Fruit fly (Drosophila melanogaster) whole organism, embryonic: ENCODE data around the gene Src64B.
A peak's percentile ranks its signal among the peaks of the same experiment; 100 is the strongest.

Source experiments
- Asciz ChIP-seq: fragments of 200-800 bp; sonication (Bioruptor generic); optimal IDR thresholded peaks from 2 replicates; lab custom pipeline; 2017; ENCODE audit warnings: missing biosample characterization, mild to moderate bottlenecking, missing genetic modification characterization, missing genetic modification reagents
- CG10147 ChIP-seq: fragments of 200-800 bp; sonication (Bioruptor generic); optimal IDR thresholded peaks from 2 replicates; lab custom pipeline; 2019; ENCODE audit warnings: missing biosample characterization, mild to moderate bottlenecking, missing genetic modification characterization, moderate library complexity
- CG10979 ChIP-seq: fragments of 200-800 bp; sonication (Bioruptor generic); optimal IDR thresholded peaks from 2 replicates; lab custom pipeline; 2018; ENCODE audit warnings: missing biosample characterization, mild to moderate bottlenecking, missing genetic modification characterization, moderate library complexity
- CG12236 ChIP-seq: fragments of 200-800 bp; sonication (Bioruptor generic); optimal IDR thresholded peaks from 2 replicates; lab custom pipeline; 2016; ENCODE audit warnings: missing biosample characterization, missing genetic modification characterization
- CG14860 ChIP-seq: fragments of 200-800 bp; sonication (Bioruptor generic); IDR thresholded peaks from 3 replicates; pipeline ENCODE4 v1.3.6; 2022; ENCODE audit warnings: missing biosample characterization, missing genetic modification characterization; ENCODE audit not compliant: partially characterized antibody
- CG17359 ChIP-seq: fragments of 200-800 bp; sonication (Bioruptor generic); optimal IDR thresholded peaks from 3 replicates; lab custom pipeline; 2018; ENCODE audit warnings: missing biosample characterization, mild to moderate bottlenecking, missing genetic modification characterization, moderate library complexity
- CG17385 ChIP-seq: fragments of 200-800 bp; sonication (Bioruptor generic); optimal IDR thresholded peaks from 3 replicates; lab custom pipeline; 2018; ENCODE audit warnings: missing biosample characterization, mild to moderate bottlenecking, missing genetic modification characterization
- CG17612 ChIP-seq: fragments of 200-800 bp; sonication (Bioruptor generic); IDR thresholded peaks from 2 replicates; pipeline ENCODE4 v1.3.6; 2022; ENCODE audit warnings: missing biosample characterization, missing genetic modification characterization
- CG18262 ChIP-seq: fragments of 200-800 bp; optimal IDR thresholded peaks from 3 replicates; lab custom pipeline; 2019; ENCODE audit warnings: missing biosample characterization, mild to moderate bottlenecking, missing genetic modification characterization, moderate library complexity
- CG18599 ChIP-seq: fragments of 200-800 bp; sonication (Bioruptor generic); optimal IDR thresholded peaks from 3 replicates; lab custom pipeline; 2017; ENCODE audit warnings: missing biosample characterization, missing genetic modification characterization, mild to moderate bottlenecking, moderate library complexity, missing genetic modification reagents
- CG2712 ChIP-seq: fragments of 200-800 bp; optimal IDR thresholded peaks from 3 replicates; lab custom pipeline; 2019; ENCODE audit warnings: missing biosample characterization, mild to moderate bottlenecking, missing genetic modification characterization, moderate library complexity
- CG3281 ChIP-seq: fragments of 200-800 bp; sonication (Bioruptor generic); optimal IDR thresholded peaks from 3 replicates; lab custom pipeline; 2017; ENCODE audit warnings: missing biosample characterization, mild to moderate bottlenecking, missing genetic modification characterization
- CG3726 ChIP-seq: fragments of 200-800 bp; sonication (Bioruptor generic); IDR thresholded peaks from 3 replicates; pipeline ENCODE4, ENCODE4 v1.3.6; 2022; ENCODE audit warnings: missing biosample characterization, missing genetic modification characterization
- CG4617 ChIP-seq: fragments of 200-800 bp; sonication (Bioruptor generic); optimal IDR thresholded peaks from 3 replicates; lab custom pipeline; 2016; ENCODE audit warnings: missing biosample characterization, missing genetic modification characterization, borderline replicate concordance
- CG7839 ChIP-seq: fragments of 200-800 bp; sonication (Bioruptor generic); optimal IDR thresholded peaks from 3 replicates; lab custom pipeline; 2018; ENCODE audit warnings: missing biosample characterization, mild to moderate bottlenecking, missing genetic modification characterization, moderate library complexity
- CG7987 ChIP-seq: fragments of 200-800 bp; sonication (Bioruptor generic); optimal IDR thresholded peaks from 2 replicates; lab custom pipeline; 2018; ENCODE audit warnings: missing biosample characterization, mild to moderate bottlenecking, missing genetic modification characterization, moderate library complexity
- CG9876 ChIP-seq: fragments of 200-800 bp; sonication (Bioruptor generic); optimal IDR thresholded peaks from 2 replicates; lab custom pipeline; 2016; ENCODE audit warnings: missing biosample characterization, missing genetic modification characterization
- D19A ChIP-seq: fragments of 200-800 bp; optimal IDR thresholded peaks from 3 replicates; lab custom pipeline; 2019; ENCODE audit warnings: missing biosample characterization, mild to moderate bottlenecking, missing genetic modification characterization, moderate library complexity
- D19B ChIP-seq: fragments of 200-800 bp; sonication (Bioruptor generic); optimal IDR thresholded peaks from 2 replicates; lab custom pipeline; 2017; ENCODE audit warnings: missing biosample characterization, mild to moderate bottlenecking, missing genetic modification characterization
- Dbx ChIP-seq: fragments of 200-800 bp; sonication (Bioruptor generic); IDR thresholded peaks from 3 replicates; pipeline ENCODE4 v1.3.6; 2022; ENCODE audit warnings: missing biosample characterization, missing genetic modification characterization
- Dfd ChIP-seq, 2 experiments: fragments of >200 bp; optimal IDR thresholded peaks; 2 replicates each; lab custom pipeline; 2017; ENCODE audit warnings: missing biosample characterization in 2 of 2, missing genetic modification characterization in 2 of 2
- E2f2 ChIP-seq: fragments of 200-800 bp; sonication (Bioruptor generic); IDR thresholded peaks from 2 replicates; pipeline ENCODE4 v1.3.6; 2022; ENCODE audit warnings: missing biosample characterization, missing genetic modification characterization
- Fer1 ChIP-seq: fragments of 200-800 bp; sonication (Bioruptor generic); optimal IDR thresholded peaks from 2 replicates; lab custom pipeline; 2017; ENCODE audit warnings: missing biosample characterization, mild to moderate bottlenecking, missing genetic modification characterization
- Hr78 ChIP-seq, 2 experiments: fragments of 200-800 bp in 1 of 2; fragments of >200 bp in 1 of 2; sonication (Bioruptor generic) in 1 of 2; optimal IDR thresholded peaks; 2 replicates each; lab custom pipeline; 2017 to 2019; ENCODE audit warnings: missing biosample characterization in 2 of 2, missing genetic modification characterization in 2 of 2, mild to moderate bottlenecking in 1 of 2, moderate library complexity in 1 of 2
- MTF-1 ChIP-seq: fragments of 200-800 bp; sonication (Bioruptor generic); optimal IDR thresholded peaks from 2 replicates; lab custom pipeline; 2018; ENCODE audit warnings: missing biosample characterization, mild to moderate bottlenecking, missing genetic modification characterization, borderline replicate concordance
- Med ChIP-seq: fragments of 200-800 bp; sonication (Bioruptor generic); peaks from one replicate; lab custom pipeline; 2016; ENCODE audit warnings: missing biosample characterization, missing genetic modification characterization, mild to moderate bottlenecking, inconsistent platforms, moderate library complexity
- Meics ChIP-seq: fragments of 200-800 bp; sonication (Bioruptor generic); optimal IDR thresholded peaks from 2 replicates; lab custom pipeline; 2017; ENCODE audit warnings: missing biosample characterization, mild to moderate bottlenecking, missing genetic modification characterization
- Mrtf ChIP-seq: fragments of 200-800 bp; sonication (Bioruptor generic); IDR thresholded peaks from 3 replicates; pipeline ENCODE4 v1.3.6; 2022; ENCODE audit warnings: missing biosample characterization, missing genetic modification characterization
- PHDP ChIP-seq: fragments of 200-800 bp; sonication (Bioruptor generic); optimal IDR thresholded peaks from 3 replicates; lab custom pipeline; 2018; ENCODE audit warnings: missing biosample characterization, mild to moderate bottlenecking, missing genetic modification characterization, moderate library complexity
- Sox100B ChIP-seq: fragments of 200-800 bp; sonication (Bioruptor generic); optimal IDR thresholded peaks from 3 replicates; lab custom pipeline; 2018; ENCODE audit warnings: missing biosample characterization, mild to moderate bottlenecking, missing genetic modification characterization
- Trl ChIP-seq, 3 experiments: fragments of >200 bp in 2 of 3; fragments of 200-800 bp in 1 of 3; sonication (Bioruptor generic) in 1 of 3; optimal IDR thresholded peaks; 2 replicates in 1 of 3; 3 replicates in 2 of 3; lab custom pipeline; 2016 to 2017; ENCODE audit warnings: missing biosample characterization in 1 of 3, missing genetic modification characterization in 1 of 3
- ase ChIP-seq: fragments of 200-800 bp; sonication (Bioruptor generic); IDR thresholded peaks from 3 replicates; pipeline ENCODE4 v1.3.6; 2022; ENCODE audit warnings: missing biosample characterization, missing genetic modification characterization
- crol ChIP-seq: fragments of 200-800 bp; sonication (Bioruptor generic); IDR thresholded peaks from 2 replicates; pipeline ENCODE4 v1.3.6; 2022; ENCODE audit warnings: missing biosample characterization, missing genetic modification characterization
- dmrt99B ChIP-seq: fragments of 200-800 bp; sonication (Bioruptor generic); optimal IDR thresholded peaks from 2 replicates; lab custom pipeline; 2018; ENCODE audit warnings: missing biosample characterization, mild to moderate bottlenecking, missing genetic modification characterization, moderate library complexity
- fd96Cb ChIP-seq: fragments of 200-800 bp; sonication (Bioruptor generic); optimal IDR thresholded peaks from 2 replicates; lab custom pipeline; 2018; ENCODE audit warnings: missing biosample characterization, mild to moderate bottlenecking, missing genetic modification characterization, moderate library complexity
- fu2 ChIP-seq: fragments of 200-800 bp; sonication (Bioruptor generic); optimal IDR thresholded peaks from 2 replicates; lab custom pipeline; 2016; ENCODE audit warnings: missing biosample characterization, missing genetic modification characterization
- gcm ChIP-seq: fragments of 200-800 bp; sonication (Bioruptor generic); optimal IDR thresholded peaks from 2 replicates; lab custom pipeline; 2019; ENCODE audit warnings: missing biosample characterization, mild to moderate bottlenecking, missing genetic modification characterization, moderate library complexity
- gsb-n ChIP-seq: fragments of 200-800 bp; sonication (Bioruptor generic); optimal IDR thresholded peaks from 3 replicates; lab custom pipeline; 2018; ENCODE audit warnings: missing biosample characterization, mild to moderate bottlenecking, missing genetic modification characterization
- klu ChIP-seq: fragments of 200-800 bp; sonication (Bioruptor generic); IDR thresholded peaks from 2 replicates; pipeline ENCODE4 v1.3.6; 2022; ENCODE audit warnings: missing biosample characterization, missing genetic modification characterization
- lab ChIP-seq: fragments of 200-800 bp; sonication (Bioruptor generic); optimal IDR thresholded peaks from 3 replicates; lab custom pipeline; 2017; ENCODE audit warnings: missing biosample characterization, missing genetic modification characterization, mild to moderate bottlenecking, moderate library complexity, missing genetic modification reagents
- lmd ChIP-seq: fragments of 200-800 bp; sonication (Bioruptor generic); IDR thresholded peaks from 2 replicates; pipeline ENCODE4 v1.3.6; 2022; ENCODE audit warnings: missing biosample characterization, missing genetic modification characterization
- ro ChIP-seq: fragments of 200-800 bp; sonication (Bioruptor generic); IDR thresholded peaks from 2 replicates; pipeline ENCODE4 v1.3.6; 2022; ENCODE audit warnings: missing biosample characterization, missing genetic modification characterization
- row ChIP-seq: fragments of 200-800 bp; sonication (Bioruptor generic); IDR thresholded peaks from 3 replicates; pipeline ENCODE4 v1.3.6; 2022; ENCODE audit warnings: missing biosample characterization, missing genetic modification characterization
- scrt ChIP-seq: fragments of 200-800 bp; sonication (Bioruptor generic); optimal IDR thresholded peaks from 2 replicates; lab custom pipeline; 2018; ENCODE audit warnings: missing biosample characterization, mild to moderate bottlenecking, missing genetic modification characterization, moderate library complexity
- sd ChIP-seq: fragments of 200-800 bp; sonication (Bioruptor generic); optimal IDR thresholded peaks from 3 replicates; lab custom pipeline; 2018; ENCODE audit warnings: missing biosample characterization, mild to moderate bottlenecking, missing genetic modification characterization, moderate library complexity
- sim ChIP-seq: fragments of 200-800 bp; sonication (Bioruptor generic); IDR thresholded peaks from 2 replicates; pipeline ENCODE4 v1.3.6; 2022; ENCODE audit warnings: missing biosample characterization, missing genetic modification characterization
- sisA ChIP-seq: fragments of 200-800 bp; sonication (Bioruptor generic); IDR thresholded peaks from 2 replicates; pipeline ENCODE4 v1.3.6; 2022; ENCODE audit warnings: missing biosample characterization, missing genetic modification characterization
- slbo ChIP-seq: fragments of 200-800 bp; sonication (Bioruptor generic); IDR thresholded peaks from 2 replicates; pipeline ENCODE4 v1.3.6; 2022; ENCODE audit warnings: missing biosample characterization, missing genetic modification characterization
- sna ChIP-seq: fragments of 200-800 bp; sonication (Bioruptor generic); IDR thresholded peaks from 2 replicates; pipeline ENCODE4 v1.3.6; 2022; ENCODE audit warnings: missing biosample characterization, missing genetic modification characterization; ENCODE audit not compliant: partially characterized antibody

Src64B gene

DNA sequence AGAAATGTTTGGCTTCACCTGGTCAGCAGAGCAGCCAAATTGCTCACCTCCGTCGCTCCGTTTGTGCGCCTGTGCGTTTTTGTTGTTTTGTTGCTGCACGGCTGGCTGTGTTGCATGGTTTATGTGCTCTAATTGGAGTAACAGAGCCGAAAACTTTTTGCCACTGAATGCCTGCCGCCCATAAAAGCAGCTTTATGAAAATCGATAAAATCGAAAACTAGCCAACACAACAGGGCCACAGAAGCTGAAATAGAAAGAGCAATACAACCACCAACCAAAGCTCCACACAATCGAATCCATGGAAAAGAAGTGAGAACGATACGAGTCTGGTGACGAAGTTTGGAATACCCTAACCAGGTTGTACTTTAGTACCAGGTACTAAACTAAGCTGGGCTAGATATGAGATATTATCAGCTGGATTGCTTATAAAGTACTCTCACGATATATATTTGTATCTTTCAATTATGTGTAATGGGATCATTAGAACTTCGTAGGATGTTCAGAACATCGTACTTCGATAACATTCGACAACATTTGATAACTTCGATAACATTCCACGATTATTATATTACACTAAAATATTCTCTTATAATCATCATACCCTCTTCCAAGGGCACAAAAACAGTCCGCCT lies 7.0 kb downstream of the Src64B start (continued):
- TF ChIP-seq Dbx (GFP tag; lab: Robert Waterston, UW) (no peak), row (GFP tag; lab: Robert Waterston, UW) (peak; percentile 33; the same call in 1 of the 3 replicates), D19B (GFP tag; lab: Kevin White, UChicago) (peak; percentile 26), Meics (GFP tag; lab: Kevin White, UChicago) (peak; percentile 22), CG10147 (peak; percentile 7), lab (GFP tag; lab: Kevin White, UChicago) (peak; percentile 7), CG18262 (peak; percentile 37), fu2 (GFP tag; lab: Kevin White, UChicago) (no peak), slbo (GFP tag; lab: Robert Waterston, UW) (peak; percentile 16; the same call in 1 of the 2 replicates), Sox100B (peak; percentile 3), D19A (tag; lab: Kevin White, UChicago) (peak; percentile 90), CG2712 (tag; lab: Kevin White, UChicago) (peak; percentile 19), CG17359 (tag; lab: Kevin White, UChicago) (peak; percentile 39), Fer1 (GFP tag; lab: Kevin White, UChicago) (peak; percentile 17), crol (GFP tag; lab: Robert Waterston, UW) (no peak), Med (GFP tag; lab: Kevin White, UChicago) (peak; percentile 8), CG18599 (GFP tag; lab: Kevin White, UChicago) (peak; percentile 26), CG12236 (GFP tag; lab: Kevin White, UChicago) (no peak), sisA (GFP tag; lab: Robert Waterston, UW) (0 out of 2 replicates have a peak, but pooled peaks have one; percentile 17), lmd (GFP tag; lab: Robert Waterston, UW) (0 out of 2 replicates have a peak, but pooled peaks have one; percentile 4), sd (peak; percentile 62), CG7987 (no peak), E2f2 (GFP tag; lab: Robert Waterston, UW) (no peak), CG7839 (tag; lab: Kevin White, UChicago) (peak; percentile 17), ase (GFP tag; lab: Robert Waterston, UW) (no peak), dmrt99B (peak; percentile 32), scrt (GFP tag; lab: Kevin White, UChicago) (peak; percentile 14), CG4617 (GFP tag; lab: Kevin White, UChicago) (no peak), CG14860 (GFP tag; lab: Robert Waterston, UW) (no peak), fd96Cb (tag; lab: Kevin White, UChicago) (peak; percentile 24), Asciz (GFP tag; lab: Kevin White, UChicago) (peak; percentile 36), CG3281 (peak; percentile 15), CG3726 (no peak), Dfd (GFP tag; optimal IDR thresholded peaks at IDR 0.05; lab: Kevin White, UChicago) (no peak), CG10979 (tag; lab: Kevin White, UChicago) (peak; percentile 39), ro (GFP tag; lab: Robert Waterston, UW) (no peak)

- TF ChIP-seq PHDP (tag; lab: Kevin White, UChicago) = peak; percentile 42
- peak; percentile 28 for TF ChIP-seq gcm (GFP tag; lab: Kevin White, UChicago)
- no peak for TF ChIP-seq CG17385 (GFP tag; lab: Kevin White, UChicago)
- TF ChIP-seq Trl (optimal IDR thresholded peaks at IDR 0.05; lab: Kevin White, UChicago) = no peak
- TF ChIP-seq Trl (GFP tag; optimal IDR thresholded peaks at IDR 0.05; lab: Kevin White, UChicago) = peak; percentile 0
- no peak for TF ChIP-seq sna (GFP tag; lab: Robert Waterston, UW)
- peak; percentile 31; the same call in 1 of the 2 replicates for TF ChIP-seq sim
- no peak for TF ChIP-seq D19A (tag; lab: Kevin White, UChicago)
- TF ChIP-seq gsb-n (tag; lab: Kevin White, UChicago) = peak; percentile 60
- TF ChIP-seq CG9876 (GFP tag; lab: Kevin White, UChicago) = no peak
- no peak for TF ChIP-seq CG17612 (GFP tag; lab: Robert Waterston, UW)
- peak in 1 of 2 experiments; percentile 40 for TF ChIP-seq Hr78 (GFP tag; optimal IDR thresholded peaks at IDR 0.05; lab: Kevin White, UChicago)
- peak; percentile 25 for TF ChIP-seq MTF-1
- TF ChIP-seq Mrtf (GFP tag; lab: Robert Waterston, UW) = no peak
- no peak for TF ChIP-seq klu (GFP tag; lab: Robert Waterston, UW)
Observed at dm6 chr3L:4615064-4615463, 10.9 kb downstream of the Src64B start.
